Fruit fly (Drosophila melanogaster): Measurements from ENCODE around the gene daw.

daw gene

dm6 chr2L:2769476-2770185 is 35.4 kb upstream of the daw start, which contains the start of the genes colt and HINT1 (continued):
- TF ChIP-seq Hand (GFP tag; optimal IDR thresholded peaks at IDR 0.05) (no peak), CG11398 (GFP tag; optimal IDR thresholded peaks at IDR 0.05) (no peak), wek (GFP tag; optimal IDR thresholded peaks at IDR 0.05) (peak; percentile 82), Optix (GFP tag; IDR thresholded peaks at IDR 0.05) (no peak), MESR4 (GFP tag; optimal IDR thresholded peaks at IDR 0.05) (peak; percentile 96), stwl (tag; optimal IDR thresholded peaks at IDR 0.05) (peak; percentile 80), Atf3 (GFP tag; optimal IDR thresholded peaks at IDR 0.05) (no peak), Abd-B (GFP tag; optimal IDR thresholded peaks at IDR 0.05) (peak; percentile 21), Nf-YA (GFP tag; IDR thresholded peaks at IDR 0.05) (no peak), CG7556 (GFP tag; optimal IDR thresholded peaks at IDR 0.05) (no peak), CG16813 (GFP tag; IDR thresholded peaks at IDR 0.05; ENCODE audit: partially characterized antibody) (no peak; the same call in 2 of the 3 replicates), ssp (GFP tag; IDR thresholded peaks at IDR 0.05) (no peak), Mes4 (GFP tag; optimal IDR thresholded peaks at IDR 0.05) (no peak), Eip74EF (GFP tag; optimal IDR thresholded peaks at IDR 0.05) (peak in 1 of 2 experiments; percentile 32), sima (GFP tag; optimal IDR thresholded peaks at IDR 0.05) (no peak), CG11504 (tag; optimal IDR thresholded peaks at IDR 0.05) (peak; percentile 50), E2f2 (GFP tag; IDR thresholded peaks at IDR 0.05) (no peak; the same call in 1 of the 2 replicates), CG4617 (GFP tag; optimal IDR thresholded peaks at IDR 0.05; ENCODE audit: borderline replicate concordance) (peak; percentile 99), CG13624 (GFP tag; optimal IDR thresholded peaks at IDR 0.05) (no peak), hbn (GFP tag; IDR thresholded peaks at IDR 0.05; ENCODE audit: partially characterized antibody) (no peak), CG11456 (GFP tag; IDR thresholded peaks at IDR 0.05) (no peak), wdn (GFP tag; IDR thresholded peaks at IDR 0.05) (no peak), sd (tag; optimal IDR thresholded peaks at IDR 0.05) (peak; percentile 84), CG16779 (GFP tag; IDR thresholded peaks at IDR 0.05) (no peak), CG12769 (tag; optimal IDR thresholded peaks at IDR 0.05) (no peak), CG31365 (tag; optimal IDR thresholded peaks at IDR 0.05) (no peak), D19B (GFP tag; optimal IDR thresholded peaks at IDR 0.05) (no peak), CG2889 (GFP tag; IDR thresholded peaks at IDR 0.05) (no peak), bowl (GFP tag; IDR thresholded peaks at IDR 0.05) (no peak), chn (GFP tag; optimal IDR thresholded peaks at IDR 0.05) (no peak), CG2116 (GFP tag; optimal IDR thresholded peaks at IDR 0.05) (peak; percentile 57), aop (GFP tag; IDR thresholded peaks at IDR 0.05) (no peak), tna (GFP tag; IDR thresholded peaks at IDR 0.05; ENCODE audit: partially characterized antibody) (no peak), CG14710 (tag; optimal IDR thresholded peaks at IDR 0.05) (peak; percentile 70), CG5953 (GFP tag; IDR thresholded peaks at IDR 0.05) (no peak), Dad (GFP tag; optimal IDR thresholded peaks at IDR 0.05) (no peak), gcm (GFP tag; optimal IDR thresholded peaks at IDR 0.05) (no peak), CG2120 (GFP tag; optimal IDR thresholded peaks at IDR 0.05) (peak; percentile 31), CG2129 (GFP tag; IDR thresholded peaks at IDR 0.05; ENCODE audit: partially characterized antibody) (no peak), z (GFP tag; IDR thresholded peaks at IDR 0.05) (no peak), slou (GFP tag; optimal IDR thresholded peaks at IDR 0.05) (no peak), tup (GFP tag; optimal IDR thresholded peaks at IDR 0.05) (no peak), Dip2 (GFP tag; IDR thresholded peaks at IDR 0.05) (no peak), CG34422 (GFP tag; IDR thresholded peaks at IDR 0.05) (peak; percentile 86), CG11696 (GFP tag; IDR thresholded peaks at IDR 0.05) (no peak), CG8924 (tag; optimal IDR thresholded peaks at IDR 0.05) (peak; percentile 75), zfh2 (GFP tag; optimal IDR thresholded peaks at IDR 0.05) (no peak), CG34376 (GFP tag; optimal IDR thresholded peaks at IDR 0.05) (peak; percentile 56), CG1024 (GFP tag; IDR thresholded peaks at IDR 0.05) (no peak)

Measured in whole organism, embryonic.